Comparison of ENCODE assay signal across 2 fruit fly cellular contexts in the genomic region with DNA sequence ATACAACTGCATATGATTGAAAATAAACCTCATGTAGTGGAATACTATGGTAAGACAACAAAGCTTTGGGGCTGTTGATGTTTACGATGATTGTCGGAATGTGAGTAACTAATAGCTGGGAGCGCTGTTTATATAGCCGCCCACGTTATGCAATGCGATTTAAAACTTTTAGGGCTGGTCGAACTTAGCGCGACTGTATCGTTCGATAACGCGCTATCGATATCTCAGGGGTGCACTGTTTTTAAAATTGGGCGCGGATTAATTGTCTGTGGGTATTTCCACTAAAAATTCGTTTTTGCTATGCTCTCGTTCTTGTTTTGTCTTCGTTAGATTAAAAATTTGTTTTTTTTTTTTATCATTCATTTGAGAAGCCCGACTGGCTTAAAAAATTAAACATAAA.
TF ChIP-seq lines count a peak whose summit lies in the region.

No protein-coding gene starts in this region.

- TF ChIP-seq CTCF in whole organism, embryonic (GFP tag; optimal IDR thresholded peaks at IDR 0.05; lab: Kevin White, UChicago) = no peak

TF ChIP-seq in whole organism, embryonic, 481 proteins besides CTCF, POLR2A, EP300 and RAD21 (continues in another document):
- TF ChIP-seq CG12236 (GFP tag; optimal IDR thresholded peaks at IDR 0.05; lab: Kevin White, UChicago) (no peak), tup (GFP tag; optimal IDR thresholded peaks at IDR 0.05; lab: Kevin White, UChicago) (no peak), CG16813 (GFP tag; IDR thresholded peaks at IDR 0.05; lab: Robert Waterston, UW; ENCODE audit: partially characterized antibody) (peak; percentile 55), CG31441 (GFP tag; IDR thresholded peaks at IDR 0.05; lab: Robert Waterston, UW) (no peak), scrt (GFP tag; optimal IDR thresholded peaks at IDR 0.05; lab: Kevin White, UChicago) (no peak), pan (optimal IDR thresholded peaks at IDR 0.05; lab: Kevin White, UChicago) (no peak), pan (GFP tag; optimal IDR thresholded peaks at IDR 0.05 in 1 of 2, IDR thresholded peaks at IDR 0.05 in 1 of 2) (no peak), HLH4C (GFP tag; IDR thresholded peaks at IDR 0.05; lab: Robert Waterston, UW; ENCODE audit: partially characterized antibody) (peak; percentile 62; the same call in 2 of the 3 replicates), CG7987 (GFP tag; optimal IDR thresholded peaks at IDR 0.05; lab: Kevin White, UChicago) (no peak), CG1647 (GFP tag; optimal IDR thresholded peaks at IDR 0.05; lab: Kevin White, UChicago) (no peak), eve (GFP tag; optimal IDR thresholded peaks at IDR 0.05; lab: Kevin White, UChicago) (no peak), vnd (GFP tag; IDR thresholded peaks at IDR 0.05; lab: Robert Waterston, UW; ENCODE audit: partially characterized antibody) (peak; percentile 45; the same call in 1 of the 3 replicates), lov (optimal IDR thresholded peaks at IDR 0.05; lab: Kevin White, UChicago) (no peak), lov (GFP tag; IDR thresholded peaks at IDR 0.05; lab: Robert Waterston, UW) (no peak), sob (GFP tag; IDR thresholded peaks at IDR 0.05; lab: Robert Waterston, UW) (peak; percentile 10; the same call in 1 of the 2 replicates), CG14860 (GFP tag; IDR thresholded peaks at IDR 0.05; lab: Robert Waterston, UW; ENCODE audit: partially characterized antibody) (peak; percentile 55), CG34376 (GFP tag; optimal IDR thresholded peaks at IDR 0.05; lab: Kevin White, UChicago) (no peak), CG10543 (GFP tag; optimal IDR thresholded peaks at IDR 0.05; lab: Kevin White, UChicago) (no peak), Nf-YA (GFP tag; IDR thresholded peaks at IDR 0.05; lab: Robert Waterston, UW) (no peak), zen2 (GFP tag; IDR thresholded peaks at IDR 0.05; lab: Robert Waterston, UW; ENCODE audit: partially characterized antibody) (peak; percentile 55), CG18011 (GFP tag; optimal IDR thresholded peaks at IDR 0.05; lab: Kevin White, UChicago) (peak; percentile 26), dm (GFP tag; optimal IDR thresholded peaks at IDR 0.05; lab: Kevin White, UChicago) (no peak), CG6689 (GFP tag; IDR thresholded peaks at IDR 0.05; lab: Robert Waterston, UW) (no peak), nerfin-2 (GFP tag; IDR thresholded peaks at IDR 0.05; lab: Robert Waterston, UW; ENCODE audit: partially characterized antibody) (no peak), CG4617 (GFP tag; optimal IDR thresholded peaks at IDR 0.05; lab: Kevin White, UChicago; ENCODE audit: borderline replicate concordance) (no peak), CG2120 (GFP tag; optimal IDR thresholded peaks at IDR 0.05; lab: Kevin White, UChicago) (no peak), trh (GFP tag; optimal IDR thresholded peaks at IDR 0.05; lab: Kevin White, UChicago) (no peak), CG9215 (GFP tag; IDR thresholded peaks at IDR 0.05; lab: Robert Waterston, UW) (no peak), CG11723 (GFP tag; optimal IDR thresholded peaks at IDR 0.05; lab: Kevin White, UChicago) (no peak), phol (tag; optimal IDR thresholded peaks at IDR 0.05; lab: Kevin White, UChicago) (no peak), pzg (GFP tag; optimal IDR thresholded peaks at IDR 0.05; lab: Kevin White, UChicago) (peak; percentile 59), CG3726 (GFP tag; IDR thresholded peaks at IDR 0.05; lab: Robert Waterston, UW) (no peak), CG1602 (GFP tag; optimal IDR thresholded peaks at IDR 0.05; lab: Kevin White, UChicago) (no peak), pum (GFP tag; optimal IDR thresholded peaks at IDR 0.05; lab: Kevin White, UChicago) (no peak), CG1603 (tag; optimal IDR thresholded peaks at IDR 0.05; lab: Kevin White, UChicago) (peak; percentile 18), peb (GFP tag; IDR thresholded peaks at IDR 0.05; lab: Robert Waterston, UW) (no peak), sens-2 (GFP tag; IDR thresholded peaks at IDR 0.05; lab: Robert Waterston, UW) (no peak), E2f2 (GFP tag; IDR thresholded peaks at IDR 0.05; lab: Robert Waterston, UW) (peak; percentile 96), ase (GFP tag; IDR thresholded peaks at IDR 0.05; lab: Robert Waterston, UW) (no peak), CG1233 (GFP tag; optimal IDR thresholded peaks at IDR 0.05; lab: Kevin White, UChicago) (no peak), CG30431 (GFP tag; optimal IDR thresholded peaks at IDR 0.05; lab: Kevin White, UChicago) (no peak), ind (GFP tag; optimal IDR thresholded peaks at IDR 0.05; lab: Kevin White, UChicago) (no peak)

TF ChIP-seq in whole organism, prepupa, 60 proteins besides CTCF, POLR2A, EP300 and RAD21:
- TF ChIP-seq vri (GFP tag; optimal IDR thresholded peaks at IDR 0.05; lab: Kevin White, UChicago) = peak; percentile 33
- TF ChIP-seq Gug (GFP tag; IDR thresholded peaks at IDR 0.05; lab: Robert Waterston, UW) = no peak
